Worm (Caenorhabditis elegans) whole organism, L2 larva: Measurements from ENCODE around the gene fipp-1.
A peak's percentile ranks its signal among the peaks of the same experiment; 100 is the strongest.

Source experiments
- C34F6.9 ChIP-seq: fragments of 150-350 bp; optimal IDR thresholded peaks from 2 replicates; lab custom pipeline; 2014; ENCODE audit warnings: missing biosample characterization, missing genetic modification characterization
- F13H6.1 ChIP-seq: sonication (generic microtip); optimal IDR thresholded peaks from 2 replicates; lab custom pipeline; 2016; ENCODE audit warnings: missing genetic modification characterization, missing compliant biosample characterization
- R02D3.7 ChIP-seq: fragments of 150-350 bp; optimal IDR thresholded peaks from 2 replicates; lab custom pipeline; 2014; ENCODE audit warnings: missing biosample characterization, missing genetic modification characterization
- ZK546.5 ChIP-seq: sonication (generic microtip); optimal IDR thresholded peaks from 2 replicates; lab custom pipeline; 2017; ENCODE audit warnings: missing biosample characterization, missing genetic modification characterization
- ama-1 ChIP-seq: fragments of 150-350 bp; optimal IDR thresholded peaks from 2 replicates; lab custom pipeline; 2018; ENCODE audit warnings: inconsistent platforms
- blmp-1 ChIP-seq: sonication (generic microtip); optimal IDR thresholded peaks from 2 replicates; lab custom pipeline; 2017; ENCODE audit warnings: missing genetic modification characterization, mild to moderate bottlenecking, missing compliant biosample characterization, antibody characterized with exemption, moderate library complexity; ENCODE audit not compliant: insufficient read depth
- ceh-16 ChIP-seq: fragments of 150-350 bp; optimal IDR thresholded peaks from 2 replicates; lab custom pipeline; 2014; ENCODE audit warnings: missing biosample characterization, missing genetic modification characterization
- crh-2 ChIP-seq: sonication (generic microtip); optimal IDR thresholded peaks from 2 replicates; lab custom pipeline; 2017; ENCODE audit warnings: missing biosample characterization, missing genetic modification characterization
- egl-27 ChIP-seq: sonication (generic microtip); optimal IDR thresholded peaks from 3 replicates; lab custom pipeline; 2017; ENCODE audit warnings: missing biosample characterization, missing genetic modification reagents, missing genetic modification characterization
- fos-1 ChIP-seq: fragments of 150-350 bp; optimal IDR thresholded peaks from 2 replicates; lab custom pipeline; 2014; ENCODE audit warnings: missing biosample characterization, missing genetic modification characterization
- gmeb-1 ChIP-seq: fragments of 150-350 bp; optimal IDR thresholded peaks from 2 replicates; lab custom pipeline; 2014; ENCODE audit warnings: missing biosample characterization, missing genetic modification characterization
- lin-11 ChIP-seq: fragments of 150-350 bp; sonication (generic microtip); optimal IDR thresholded peaks from 2 replicates; lab custom pipeline; 2014; ENCODE audit warnings: missing biosample characterization, missing genetic modification characterization, inconsistent platforms, mixed read lengths
- lin-13 ChIP-seq: fragments of 150-350 bp; optimal IDR thresholded peaks from 2 replicates; lab custom pipeline; 2014; ENCODE audit warnings: missing biosample characterization, missing genetic modification reagents, missing genetic modification characterization
- lin-39 ChIP-seq: fragments of 150-350 bp; optimal IDR thresholded peaks from 2 replicates; lab custom pipeline; 2014; ENCODE audit warnings: missing biosample characterization, missing genetic modification reagents, missing genetic modification characterization
- lsy-2 ChIP-seq, 2 experiments: fragments of 150-350 bp in 1 of 2; sonication (generic microtip) in 1 of 2; optimal IDR thresholded peaks; 2 replicates each; lab custom pipeline; 2014 to 2017; ENCODE audit warnings: missing biosample characterization in 2 of 2, missing genetic modification characterization in 2 of 2
- mab-5 ChIP-seq: fragments of 150-350 bp; optimal IDR thresholded peaks from 2 replicates; lab custom pipeline; 2014; ENCODE audit warnings: missing biosample characterization, missing genetic modification characterization
- mbf-1 ChIP-seq: sonication (generic microtip); optimal IDR thresholded peaks from 2 replicates; lab custom pipeline; 2017; ENCODE audit warnings: missing biosample characterization, missing genetic modification characterization
- mdl-1 ChIP-seq, 2 experiments: fragments of 150-350 bp in 1 of 2; sonication (generic microtip) in 1 of 2; optimal IDR thresholded peaks; 2 replicates each; lab custom pipeline; 2017; ENCODE audit warnings: missing biosample characterization in 2 of 2, missing genetic modification characterization in 2 of 2
- nhr-10 ChIP-seq: sonication (generic microtip); optimal IDR thresholded peaks from 2 replicates; lab custom pipeline; 2017; ENCODE audit warnings: missing biosample characterization, missing genetic modification characterization
- nhr-11 ChIP-seq: fragments of 150-350 bp; optimal IDR thresholded peaks from 2 replicates; lab custom pipeline; 2014; ENCODE audit warnings: missing biosample characterization, missing genetic modification characterization
- nhr-129 ChIP-seq: fragments of 150-350 bp; optimal IDR thresholded peaks from 2 replicates; lab custom pipeline; 2014; ENCODE audit warnings: missing biosample characterization, missing genetic modification characterization
- nhr-21 ChIP-seq: fragments of 150-350 bp; optimal IDR thresholded peaks from 2 replicates; lab custom pipeline; 2014; ENCODE audit warnings: missing biosample characterization, missing genetic modification characterization
- nhr-237 ChIP-seq: fragments of 150-350 bp; optimal IDR thresholded peaks from 2 replicates; lab custom pipeline; 2014; ENCODE audit warnings: missing biosample characterization, missing genetic modification characterization
- nhr-25 ChIP-seq: fragments of 150-350 bp; sonication (generic microtip); optimal IDR thresholded peaks from 3 replicates; lab custom pipeline; 2014; ENCODE audit warnings: missing biosample characterization, missing genetic modification characterization
- nhr-6 ChIP-seq: fragments of 150-350 bp; optimal IDR thresholded peaks from 2 replicates; lab custom pipeline; 2014; ENCODE audit warnings: missing biosample characterization, missing genetic modification characterization
- nhr-77 ChIP-seq: fragments of 150-350 bp; optimal IDR thresholded peaks from 2 replicates; lab custom pipeline; 2014; ENCODE audit warnings: missing biosample characterization, missing genetic modification characterization
- sem-4 ChIP-seq: fragments of 150-350 bp; optimal IDR thresholded peaks from 2 replicates; lab custom pipeline; 2014; ENCODE audit warnings: missing biosample characterization, missing genetic modification reagents, missing genetic modification characterization
- skn-1 ChIP-seq: sonication (generic microtip); optimal IDR thresholded peaks from 2 replicates; lab custom pipeline; 2017; ENCODE audit warnings: missing biosample characterization, missing genetic modification characterization
- sma-3 ChIP-seq: sonication (generic microtip); optimal IDR thresholded peaks from 2 replicates; lab custom pipeline; 2016; ENCODE audit warnings: missing genetic modification reagents, missing genetic modification characterization, missing compliant biosample characterization
- sma-9 ChIP-seq, 2 experiments: fragments of 150-350 bp in 1 of 2; sonication (generic microtip) in 1 of 2; optimal IDR thresholded peaks; 2 replicates each; lab custom pipeline; 2014 to 2016; ENCODE audit warnings: missing genetic modification characterization in 2 of 2, mild to moderate bottlenecking in 1 of 2, missing biosample characterization in 1 of 2, missing compliant biosample characterization in 1 of 2, missing genetic modification reagents in 1 of 2, moderate library complexity in 1 of 2
- snpc-4 ChIP-seq: fragments of 150-350 bp; optimal IDR thresholded peaks from 2 replicates; lab custom pipeline; 2014; ENCODE audit warnings: missing biosample characterization, missing genetic modification characterization
- unc-55 ChIP-seq: fragments of 150-350 bp; sonication (generic microtip); optimal IDR thresholded peaks from 3 replicates; lab custom pipeline; 2014; ENCODE audit warnings: missing biosample characterization, missing genetic modification reagents, missing genetic modification characterization
- zag-1 ChIP-seq: fragments of 150-350 bp; optimal IDR thresholded peaks from 2 replicates; lab custom pipeline; 2014; ENCODE audit warnings: missing biosample characterization, missing genetic modification characterization
- ztf-1 ChIP-seq: fragments of 200-800 bp; sonication (Bioruptor generic); conservative IDR thresholded peaks from 2 replicates; pipeline ENCODE4 v1.3.6; 2022; ENCODE audit warnings: missing genetic modification characterization, missing compliant biosample characterization
- ztf-11 ChIP-seq: sonication (generic microtip); optimal IDR thresholded peaks from 2 replicates; lab custom pipeline; 2017; ENCODE audit warnings: missing biosample characterization, missing genetic modification characterization

Gene fipp-1

DNA sequence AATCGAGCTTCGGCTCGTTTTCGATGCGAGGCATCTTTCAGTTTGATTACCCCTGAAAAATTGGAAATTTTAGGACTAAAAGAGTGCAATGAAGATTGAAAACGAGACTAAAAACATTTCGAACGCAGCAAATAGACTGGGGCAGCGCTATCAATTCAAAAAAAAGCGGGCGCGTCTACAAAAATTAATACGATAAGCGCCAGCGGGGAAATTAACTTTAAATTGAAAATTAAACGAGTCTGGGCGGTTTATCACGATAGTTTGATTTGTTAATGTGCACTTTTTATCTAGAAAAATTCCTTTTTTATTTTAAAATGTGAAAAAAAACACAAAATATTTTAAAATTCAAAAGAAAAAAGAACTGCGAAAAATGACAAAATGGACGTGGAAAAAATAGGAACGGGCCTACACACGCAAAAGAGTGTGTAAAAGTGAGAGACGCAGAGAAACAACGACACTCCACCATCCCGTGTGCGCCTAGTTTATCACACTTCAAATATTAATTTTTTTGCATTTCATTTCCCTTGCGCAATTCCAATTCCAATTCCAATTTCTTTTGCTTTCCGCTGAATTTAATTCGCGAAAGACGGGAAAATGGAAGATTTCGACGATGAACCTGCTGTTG, at the start of gene fipp-1, which contains the start of gene gmpr-1:
Gene fipp-1 (plus strand): TSS at position 499 of the 625 bp plus-strand sequence.
Gene gmpr-1 (minus strand): TSS at position 75 of the 625 bp plus-strand sequence.
- TF ChIP-seq mab-5 (tag; lab: Kevin White, UChicago): peak; percentile 39
- no peak for TF ChIP-seq blmp-1
- TF ChIP-seq lin-11 (tag; lab: Kevin White, UChicago): no peak
- TF ChIP-seq R02D3.7 (tag; lab: Kevin White, UChicago): no peak
- TF ChIP-seq lsy-2 (tag; optimal IDR thresholded peaks at IDR 0.05; lab: Kevin White, UChicago): peak; percentile 40 to 77
- no peak for TF ChIP-seq ama-1
- TF ChIP-seq nhr-25 (tag; lab: Kevin White, UChicago): peak; percentile 57
- peak; percentile 73 for TF ChIP-seq gmeb-1 (tag; lab: Kevin White, UChicago)
- peak; percentile 40 for TF ChIP-seq F13H6.1 (tag; lab: Kevin White, UChicago)
- peak; percentile 36 for TF ChIP-seq sma-3 (GFP tag; lab: Kevin White, UChicago)
- TF ChIP-seq crh-2: peak; percentile 65
- peak; percentile 38 for TF ChIP-seq nhr-129 (tag; lab: Kevin White, UChicago)
- peak; percentile 27 for TF ChIP-seq nhr-6
- TF ChIP-seq sma-9 (GFP tag; optimal IDR thresholded peaks at IDR 0.05; lab: Kevin White, UChicago): peak; percentile 16
- no peak for TF ChIP-seq sma-9 (tag; optimal IDR thresholded peaks at IDR 0.05; lab: Kevin White, UChicago)
- peak; percentile 79 for TF ChIP-seq unc-55 (GFP tag; lab: Kevin White, UChicago)
- no peak for TF ChIP-seq fos-1
- peak; percentile 60 for TF ChIP-seq C34F6.9 (tag; lab: Kevin White, UChicago)
- TF ChIP-seq egl-27 (tag; lab: Kevin White, UChicago): peak; percentile 27
- TF ChIP-seq, all 48 proteins: peak for 13

ce11 chrV:4322706-4323105, 48.9 kb upstream of the fipp-1 start, which contains the start of gene R02D1.2:
R02D1.2 (minus strand) TSS chrV:4322806.
- no peak for TF ChIP-seq lin-39 (tag; lab: Kevin White, UChicago)
- TF ChIP-seq skn-1 (tag; lab: Kevin White, UChicago): no peak
- TF ChIP-seq ceh-16 (tag; lab: Kevin White, UChicago): no peak
- no peak for TF ChIP-seq nhr-10 (tag; lab: Kevin White, UChicago)
- TF ChIP-seq mab-5 (tag; lab: Kevin White, UChicago): no peak
- TF ChIP-seq nhr-77 (tag; lab: Kevin White, UChicago): no peak
- TF ChIP-seq nhr-6: no peak
- TF ChIP-seq mbf-1: no peak
- TF ChIP-seq sma-3 (GFP tag; lab: Kevin White, UChicago): no peak
- no peak for TF ChIP-seq F13H6.1 (tag; lab: Kevin White, UChicago)
- TF ChIP-seq ama-1: no peak
- no peak for TF ChIP-seq nhr-237 (tag; lab: Kevin White, UChicago)
- no peak for TF ChIP-seq sem-4
- no peak for TF ChIP-seq sma-9 (GFP tag; optimal IDR thresholded peaks at IDR 0.05; lab: Kevin White, UChicago)
- no peak for TF ChIP-seq sma-9 (tag; optimal IDR thresholded peaks at IDR 0.05; lab: Kevin White, UChicago)
- TF ChIP-seq nhr-21 (tag; lab: Kevin White, UChicago): no peak
- TF ChIP-seq mdl-1 (tag; optimal IDR thresholded peaks at IDR 0.05; lab: Kevin White, UChicago): no peak
- TF ChIP-seq ztf-1 (GFP tag; lab: Robert Waterston, UW): no peak
- TF ChIP-seq nhr-25 (tag; lab: Kevin White, UChicago): no peak
- no peak for TF ChIP-seq gmeb-1 (tag; lab: Kevin White, UChicago)
- TF ChIP-seq, all 48 proteins: peak for 0

ce11 chrV:4325415-4325814, 46.2 kb upstream of the fipp-1 start, which contains the start of gene nhr-125:
nhr-125 (minus strand) TSS chrV:4325515.
- no peak for TF ChIP-seq crh-2
- TF ChIP-seq mbf-1: no peak
- TF ChIP-seq blmp-1: no peak
- TF ChIP-seq egl-27 (tag; lab: Kevin White, UChicago): no peak
- TF ChIP-seq lin-13 (GFP tag; lab: Kevin White, UChicago): no peak
- no peak for TF ChIP-seq lsy-2 (tag; optimal IDR thresholded peaks at IDR 0.05; lab: Kevin White, UChicago)
- TF ChIP-seq nhr-6: no peak
- TF ChIP-seq R02D3.7 (tag; lab: Kevin White, UChicago): no peak
- TF ChIP-seq C34F6.9 (tag; lab: Kevin White, UChicago): no peak
- no peak for TF ChIP-seq ama-1
- TF ChIP-seq ztf-11: no peak
- no peak for TF ChIP-seq unc-55 (GFP tag; lab: Kevin White, UChicago)
- no peak for TF ChIP-seq nhr-25 (tag; lab: Kevin White, UChicago)
- TF ChIP-seq snpc-4: no peak
- TF ChIP-seq nhr-11 (tag; lab: Kevin White, UChicago): no peak
- no peak for TF ChIP-seq ZK546.5 (tag; lab: Kevin White, UChicago)
- TF ChIP-seq zag-1 (tag; lab: Kevin White, UChicago): no peak
- no peak for TF ChIP-seq lin-11 (tag; lab: Kevin White, UChicago)
- no peak for TF ChIP-seq mab-5 (tag; lab: Kevin White, UChicago)
